Fruit fly (Drosophila melanogaster): ENCODE results near the gene CG6980.

DNA sequence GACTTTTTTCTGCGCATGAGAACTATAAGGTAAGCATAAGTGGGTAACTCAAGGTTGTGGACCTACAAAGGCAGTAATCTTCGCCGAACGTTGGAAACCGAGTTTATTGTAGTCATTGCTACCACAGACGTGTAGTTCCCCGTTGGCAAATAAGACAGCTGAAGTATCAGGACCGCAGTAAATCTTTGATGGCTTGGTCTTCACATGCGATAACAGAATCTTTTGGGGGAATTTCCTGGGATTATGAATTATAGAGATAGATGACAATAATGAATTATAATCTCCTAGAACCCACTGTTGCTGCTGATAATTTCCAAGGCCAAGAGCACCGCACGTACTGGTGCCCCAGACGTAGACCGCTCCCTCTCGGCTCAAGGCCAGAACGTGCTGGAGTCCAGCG lies 15.6 kb downstream of the CG6980 start:
- no peak for TF ChIP-seq psq (optimal IDR thresholded peaks at IDR 0.05)
- TF ChIP-seq CG8478 (optimal IDR thresholded peaks at IDR 0.05), result no peak
- TF ChIP-seq pan (optimal IDR thresholded peaks at IDR 0.05), result no peak
- TF ChIP-seq EcR (GFP tag; optimal IDR thresholded peaks at IDR 0.05), result no peak
- no peak for TF ChIP-seq Dll (optimal IDR thresholded peaks at IDR 0.05)

Data from whole organism.